Fruit fly (Drosophila melanogaster): ENCODE measurements around the gene CG45690.

DNA sequence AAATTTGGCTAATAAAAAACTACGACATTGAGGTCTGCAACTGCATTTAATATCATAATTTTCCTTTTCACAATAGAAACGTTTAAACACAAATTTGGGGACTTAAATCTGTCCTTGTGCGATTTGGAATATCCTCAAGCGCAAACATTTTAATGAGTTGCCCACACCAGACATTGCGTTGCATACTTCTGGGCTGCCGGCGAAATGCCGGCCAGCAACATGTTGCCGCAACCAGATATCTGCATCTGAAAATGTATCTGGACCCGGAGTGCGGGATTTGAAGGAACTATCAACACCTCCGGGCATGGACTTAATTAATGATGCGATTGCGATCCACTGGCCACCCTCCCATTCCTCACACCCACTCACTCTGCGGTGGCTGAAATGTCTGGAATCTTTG is 3.6 kb upstream of the CG45690 start:
- TF ChIP-seq Fer2 (tag; optimal IDR thresholded peaks at IDR 0.05) (no peak), crol (GFP tag; IDR thresholded peaks at IDR 0.05) (no peak), her (GFP tag; optimal IDR thresholded peaks at IDR 0.05) (no peak), Hand (GFP tag; optimal IDR thresholded peaks at IDR 0.05) (no peak), slp2 (GFP tag; optimal IDR thresholded peaks at IDR 0.05) (no peak), tx (GFP tag; optimal IDR thresholded peaks at IDR 0.05) (no peak), tgo (GFP tag; IDR thresholded peaks at IDR 0.05) (no peak), CG7786 (GFP tag; optimal IDR thresholded peaks at IDR 0.05) (no peak), Optix (GFP tag; IDR thresholded peaks at IDR 0.05) (no peak), CG8089 (GFP tag; optimal IDR thresholded peaks at IDR 0.05) (no peak), CG14860 (GFP tag; IDR thresholded peaks at IDR 0.05; ENCODE audit: partially characterized antibody) (no peak), CG8944 (GFP tag; optimal IDR thresholded peaks at IDR 0.05) (no peak), CG34376 (GFP tag; optimal IDR thresholded peaks at IDR 0.05) (no peak), TFAM (GFP tag; optimal IDR thresholded peaks at IDR 0.05) (no peak)

All from whole organism, embryonic.